Worm (Caenorhabditis elegans) whole organism, L2 larva: ENCODE data around the gene szy-2.

ENCODE experiments used
- C34F6.9 ChIP-seq: fragments of 150-350 bp; optimal IDR thresholded peaks from 2 replicates; lab custom pipeline; 2014; ENCODE audit warnings: missing biosample characterization, missing genetic modification characterization
- F13H6.1 ChIP-seq: sonication (generic microtip); optimal IDR thresholded peaks from 2 replicates; lab custom pipeline; 2016; ENCODE audit warnings: missing genetic modification characterization, missing compliant biosample characterization
- R02D3.7 ChIP-seq: fragments of 150-350 bp; optimal IDR thresholded peaks from 2 replicates; lab custom pipeline; 2014; ENCODE audit warnings: missing biosample characterization, missing genetic modification characterization
- Y55F3AM.14 ChIP-seq: fragments of 200-800 bp; sonication (Bioruptor generic); optimal IDR thresholded peaks from 2 replicates; lab custom pipeline; 2018; ENCODE audit warnings: mild to moderate bottlenecking, missing genetic modification characterization, missing compliant biosample characterization
- ZK546.5 ChIP-seq: sonication (generic microtip); optimal IDR thresholded peaks from 2 replicates; lab custom pipeline; 2017; ENCODE audit warnings: missing biosample characterization, missing genetic modification characterization
- alr-1 ChIP-seq: fragments of 150-350 bp; optimal IDR thresholded peaks from 2 replicates; lab custom pipeline; 2014; ENCODE audit warnings: missing biosample characterization, missing genetic modification characterization
- aly-2 ChIP-seq: fragments of 150-350 bp; optimal IDR thresholded peaks from 2 replicates; lab custom pipeline; 2014; ENCODE audit warnings: missing biosample characterization, missing genetic modification characterization
- ama-1 ChIP-seq: fragments of 150-350 bp; optimal IDR thresholded peaks from 2 replicates; lab custom pipeline; 2018; ENCODE audit warnings: inconsistent platforms
- blmp-1 ChIP-seq: sonication (generic microtip); optimal IDR thresholded peaks from 2 replicates; lab custom pipeline; 2017; ENCODE audit warnings: missing genetic modification characterization, mild to moderate bottlenecking, missing compliant biosample characterization, antibody characterized with exemption, moderate library complexity; ENCODE audit not compliant: insufficient read depth
- ceh-16 ChIP-seq: fragments of 150-350 bp; optimal IDR thresholded peaks from 2 replicates; lab custom pipeline; 2014; ENCODE audit warnings: missing biosample characterization, missing genetic modification characterization
- ceh-82 ChIP-seq: fragments of 150-350 bp; optimal IDR thresholded peaks from 2 replicates; lab custom pipeline; 2014; ENCODE audit warnings: missing biosample characterization, missing genetic modification characterization
- crh-2 ChIP-seq: sonication (generic microtip); optimal IDR thresholded peaks from 2 replicates; lab custom pipeline; 2017; ENCODE audit warnings: missing biosample characterization, missing genetic modification characterization
- dmd-4 ChIP-seq: sonication (generic microtip); optimal IDR thresholded peaks from 2 replicates; lab custom pipeline; 2017; ENCODE audit warnings: missing biosample characterization, missing genetic modification characterization
- egl-27 ChIP-seq: sonication (generic microtip); optimal IDR thresholded peaks from 3 replicates; lab custom pipeline; 2017; ENCODE audit warnings: missing biosample characterization, missing genetic modification reagents, missing genetic modification characterization
- elt-1 ChIP-seq: fragments of 150-350 bp; optimal IDR thresholded peaks from 2 replicates; lab custom pipeline; 2014; ENCODE audit warnings: missing biosample characterization, missing genetic modification characterization
- elt-3 ChIP-seq: sonication (generic microtip); optimal IDR thresholded peaks from 2 replicates; lab custom pipeline; 2017; ENCODE audit warnings: missing biosample characterization, missing genetic modification characterization
- fos-1 ChIP-seq: fragments of 150-350 bp; optimal IDR thresholded peaks from 2 replicates; lab custom pipeline; 2014; ENCODE audit warnings: missing biosample characterization, missing genetic modification characterization
- gmeb-1 ChIP-seq: fragments of 150-350 bp; optimal IDR thresholded peaks from 2 replicates; lab custom pipeline; 2014; ENCODE audit warnings: missing biosample characterization, missing genetic modification characterization
- lin-11 ChIP-seq: fragments of 150-350 bp; sonication (generic microtip); optimal IDR thresholded peaks from 2 replicates; lab custom pipeline; 2014; ENCODE audit warnings: missing biosample characterization, missing genetic modification characterization, inconsistent platforms, mixed read lengths
- lin-13 ChIP-seq: fragments of 150-350 bp; optimal IDR thresholded peaks from 2 replicates; lab custom pipeline; 2014; ENCODE audit warnings: missing biosample characterization, missing genetic modification reagents, missing genetic modification characterization
- lin-39 ChIP-seq: fragments of 150-350 bp; optimal IDR thresholded peaks from 2 replicates; lab custom pipeline; 2014; ENCODE audit warnings: missing biosample characterization, missing genetic modification reagents, missing genetic modification characterization
- lsy-2 ChIP-seq, 2 experiments: fragments of 150-350 bp in 1 of 2; sonication (generic microtip) in 1 of 2; optimal IDR thresholded peaks; 2 replicates each; lab custom pipeline; 2014 to 2017; ENCODE audit warnings: missing biosample characterization in 2 of 2, missing genetic modification characterization in 2 of 2
- mab-5 ChIP-seq: fragments of 150-350 bp; optimal IDR thresholded peaks from 2 replicates; lab custom pipeline; 2014; ENCODE audit warnings: missing biosample characterization, missing genetic modification characterization
- mbf-1 ChIP-seq: sonication (generic microtip); optimal IDR thresholded peaks from 2 replicates; lab custom pipeline; 2017; ENCODE audit warnings: missing biosample characterization, missing genetic modification characterization
- mdl-1 ChIP-seq, 2 experiments: fragments of 150-350 bp in 1 of 2; sonication (generic microtip) in 1 of 2; optimal IDR thresholded peaks; 2 replicates each; lab custom pipeline; 2017; ENCODE audit warnings: missing biosample characterization in 2 of 2, missing genetic modification characterization in 2 of 2
- nhr-10 ChIP-seq: sonication (generic microtip); optimal IDR thresholded peaks from 2 replicates; lab custom pipeline; 2017; ENCODE audit warnings: missing biosample characterization, missing genetic modification characterization
- nhr-12 ChIP-seq: fragments of 150-350 bp; optimal IDR thresholded peaks from 2 replicates; lab custom pipeline; 2014; ENCODE audit warnings: missing biosample characterization, missing genetic modification characterization
- nhr-129 ChIP-seq: fragments of 150-350 bp; optimal IDR thresholded peaks from 2 replicates; lab custom pipeline; 2014; ENCODE audit warnings: missing biosample characterization, missing genetic modification characterization
- nhr-21 ChIP-seq: fragments of 150-350 bp; optimal IDR thresholded peaks from 2 replicates; lab custom pipeline; 2014; ENCODE audit warnings: missing biosample characterization, missing genetic modification characterization
- nhr-237 ChIP-seq: fragments of 150-350 bp; optimal IDR thresholded peaks from 2 replicates; lab custom pipeline; 2014; ENCODE audit warnings: missing biosample characterization, missing genetic modification characterization
- nhr-25 ChIP-seq: fragments of 150-350 bp; sonication (generic microtip); optimal IDR thresholded peaks from 3 replicates; lab custom pipeline; 2014; ENCODE audit warnings: missing biosample characterization, missing genetic modification characterization
- nhr-6 ChIP-seq: fragments of 150-350 bp; optimal IDR thresholded peaks from 2 replicates; lab custom pipeline; 2014; ENCODE audit warnings: missing biosample characterization, missing genetic modification characterization
- nhr-77 ChIP-seq: fragments of 150-350 bp; optimal IDR thresholded peaks from 2 replicates; lab custom pipeline; 2014; ENCODE audit warnings: missing biosample characterization, missing genetic modification characterization
- peb-1 ChIP-seq: fragments of 150-350 bp; optimal IDR thresholded peaks from 2 replicates; lab custom pipeline; 2014; ENCODE audit warnings: missing biosample characterization, missing genetic modification characterization
- skn-1 ChIP-seq: sonication (generic microtip); optimal IDR thresholded peaks from 2 replicates; lab custom pipeline; 2017; ENCODE audit warnings: missing biosample characterization, missing genetic modification characterization
- sma-9 ChIP-seq, 2 experiments: fragments of 150-350 bp in 1 of 2; sonication (generic microtip) in 1 of 2; optimal IDR thresholded peaks; 2 replicates each; lab custom pipeline; 2014 to 2016; ENCODE audit warnings: missing genetic modification characterization in 2 of 2, mild to moderate bottlenecking in 1 of 2, missing biosample characterization in 1 of 2, missing compliant biosample characterization in 1 of 2, missing genetic modification reagents in 1 of 2, moderate library complexity in 1 of 2
- snpc-4 ChIP-seq: fragments of 150-350 bp; optimal IDR thresholded peaks from 2 replicates; lab custom pipeline; 2014; ENCODE audit warnings: missing biosample characterization, missing genetic modification characterization
- unc-55 ChIP-seq: fragments of 150-350 bp; sonication (generic microtip); optimal IDR thresholded peaks from 3 replicates; lab custom pipeline; 2014; ENCODE audit warnings: missing biosample characterization, missing genetic modification reagents, missing genetic modification characterization
- unc-62 ChIP-seq: fragments of 150-350 bp; optimal IDR thresholded peaks from 2 replicates; lab custom pipeline; 2014; ENCODE audit warnings: missing biosample characterization, missing genetic modification reagents, missing genetic modification characterization
- zag-1 ChIP-seq: fragments of 150-350 bp; optimal IDR thresholded peaks from 2 replicates; lab custom pipeline; 2014; ENCODE audit warnings: missing biosample characterization, missing genetic modification characterization
- ztf-1 ChIP-seq: fragments of 200-800 bp; sonication (Bioruptor generic); conservative IDR thresholded peaks from 2 replicates; pipeline ENCODE4 v1.3.6; 2022; ENCODE audit warnings: missing genetic modification characterization, missing compliant biosample characterization
- ztf-11 ChIP-seq: sonication (generic microtip); optimal IDR thresholded peaks from 2 replicates; lab custom pipeline; 2017; ENCODE audit warnings: missing biosample characterization, missing genetic modification characterization
- ztf-4 ChIP-seq: fragments of 150-350 bp; optimal IDR thresholded peaks from 2 replicates; lab custom pipeline; 2014; ENCODE audit warnings: missing biosample characterization, missing genetic modification characterization

The szy-2 gene

ce11 chrIII:5407060-5407459 is 36.0 kb upstream of the szy-2 start:
- no peak for TF ChIP-seq unc-62
- TF ChIP-seq aly-2 (tag; lab: Kevin White, UChicago) = no peak
- no peak for TF ChIP-seq mab-5 (tag; lab: Kevin White, UChicago)

DNA sequence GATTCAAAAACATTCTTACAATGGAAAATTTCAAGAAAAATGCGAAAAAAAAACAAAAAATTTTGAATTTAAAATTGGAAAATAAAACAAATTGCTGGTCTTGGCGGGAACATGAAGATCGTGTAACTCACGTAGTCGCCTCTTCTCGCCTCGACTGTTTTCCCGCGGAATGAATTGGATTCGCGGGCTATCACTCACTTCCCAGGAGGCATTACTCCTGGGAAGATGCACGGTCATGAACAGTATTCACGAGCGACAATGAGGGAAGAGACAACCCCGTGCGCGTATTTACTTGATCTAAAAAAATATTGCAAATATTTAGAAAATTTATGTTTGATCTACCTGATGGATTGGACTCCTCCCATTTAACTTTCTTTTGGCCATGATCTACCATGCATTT is 35.2 kb upstream of the szy-2 start:
- TF ChIP-seq F13H6.1 (tag; lab: Kevin White, UChicago) (no peak), elt-3 (tag; lab: Kevin White, UChicago) (no peak), ceh-16 (tag; lab: Kevin White, UChicago) (no peak), ceh-82 (tag; lab: Kevin White, UChicago) (no peak), nhr-25 (tag; lab: Kevin White, UChicago) (no peak), Y55F3AM.14 (GFP tag; lab: Kevin White, UChicago) (no peak)
- TF ChIP-seq, all 48 proteins: peak for 0

DNA sequence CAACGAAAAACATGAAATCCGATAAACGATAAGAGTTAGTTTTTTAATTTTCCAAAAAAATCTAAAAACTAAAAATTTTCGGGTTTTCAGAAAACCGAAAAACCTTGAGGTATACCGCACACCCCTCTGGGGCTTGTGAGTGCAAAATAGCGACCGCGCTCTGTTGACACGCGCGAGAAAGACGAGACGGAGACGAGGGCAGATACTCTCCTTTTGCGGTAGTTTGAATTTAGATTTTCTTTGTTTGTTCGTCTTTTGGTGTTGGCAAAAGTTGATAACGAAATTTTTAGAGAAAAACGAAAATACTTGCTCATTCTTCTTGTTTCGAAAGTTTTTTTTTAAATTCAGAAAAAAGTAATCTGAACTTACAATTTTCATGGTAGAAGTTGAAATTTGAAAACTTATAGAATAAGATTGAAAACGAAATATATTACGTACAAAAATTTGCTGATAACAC is 34.6 kb upstream of the szy-2 start, which contains the start of the genes W03A5.2 and Y32H12A.8:
TSS of gene W03A5.2 (plus strand) at position 407 of the 457 bp plus-strand sequence.
TSS of gene Y32H12A.8 (minus strand) at position 410 of the 457 bp plus-strand sequence.
- TF ChIP-seq ztf-11 (no peak), nhr-12 (no peak), peb-1 (no peak), crh-2 (tag; lab: Kevin White, UChicago) (peak; percentile 26), fos-1 (tag; lab: Kevin White, UChicago) (no peak), C34F6.9 (peak; percentile 16), dmd-4 (no peak), mbf-1 (tag; lab: Kevin White, UChicago) (no peak), elt-1 (no peak), gmeb-1 (tag; lab: Kevin White, UChicago) (peak; percentile 80), skn-1 (tag; lab: Kevin White, UChicago) (no peak), aly-2 (tag; lab: Kevin White, UChicago) (no peak), unc-55 (peak; percentile 76), R02D3.7 (tag; lab: Kevin White, UChicago) (no peak), lin-11 (tag; lab: Kevin White, UChicago) (peak; percentile 10), nhr-25 (tag; lab: Kevin White, UChicago) (no peak), zag-1 (tag; lab: Kevin White, UChicago) (no peak), nhr-237 (tag; lab: Kevin White, UChicago) (no peak), nhr-10 (tag; lab: Kevin White, UChicago) (no peak), nhr-77 (tag; lab: Kevin White, UChicago) (no peak), ztf-4 (no peak), ceh-82 (tag; lab: Kevin White, UChicago) (no peak), sma-9 (GFP tag; optimal IDR thresholded peaks at IDR 0.05; lab: Kevin White, UChicago) (no peak), sma-9 (tag; optimal IDR thresholded peaks at IDR 0.05; lab: Kevin White, UChicago) (no peak), Y55F3AM.14 (GFP tag; lab: Kevin White, UChicago) (no peak), alr-1 (tag; lab: Kevin White, UChicago) (no peak), snpc-4 (tag; lab: Kevin White, UChicago) (no peak), ztf-1 (no peak), F13H6.1 (tag; lab: Kevin White, UChicago) (no peak), nhr-129 (tag; lab: Kevin White, UChicago) (peak; percentile 43), lsy-2 (tag; optimal IDR thresholded peaks at IDR 0.05; lab: Kevin White, UChicago) (peak in 1 of 2 experiments; percentile 71), lin-39 (tag; lab: Kevin White, UChicago) (no peak), nhr-21 (no peak), lin-13 (GFP tag; lab: Kevin White, UChicago) (no peak), ceh-16 (tag; lab: Kevin White, UChicago) (no peak), unc-62 (no peak)

DNA sequence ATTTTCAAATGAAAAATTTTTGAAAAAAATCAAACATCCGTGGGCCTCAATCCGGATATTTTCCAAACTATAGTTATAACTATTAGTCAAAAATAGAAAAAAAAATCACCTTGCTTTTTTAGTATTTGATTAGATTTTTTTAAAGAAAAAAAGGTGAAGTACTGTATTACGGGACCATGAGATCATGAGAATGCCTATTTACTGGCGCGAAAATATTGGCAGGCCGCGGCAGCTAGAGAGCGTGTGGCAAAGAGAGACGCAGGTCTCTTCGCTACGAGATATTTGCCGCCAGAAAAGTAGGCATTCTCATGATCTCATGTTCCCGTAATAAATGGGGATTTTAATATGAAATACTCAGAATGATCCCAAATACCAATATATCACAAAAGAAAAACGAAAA is 33.9 kb upstream of the szy-2 start:
- TF ChIP-seq ama-1 (lab: Kevin White, UChicago) (no peak), elt-3 (tag; lab: Kevin White, UChicago) (no peak), snpc-4 (tag; lab: Kevin White, UChicago) (no peak), nhr-77 (tag; lab: Kevin White, UChicago) (no peak), unc-62 (no peak), peb-1 (no peak), mdl-1 (tag; optimal IDR thresholded peaks at IDR 0.05; lab: Kevin White, UChicago) (no peak), nhr-237 (tag; lab: Kevin White, UChicago) (no peak), nhr-129 (tag; lab: Kevin White, UChicago) (no peak), elt-1 (no peak), gmeb-1 (tag; lab: Kevin White, UChicago) (no peak), F13H6.1 (tag; lab: Kevin White, UChicago) (no peak), ZK546.5 (no peak), blmp-1 (tag; lab: Kevin White, UChicago) (no peak), egl-27 (tag; lab: Kevin White, UChicago) (no peak), nhr-25 (tag; lab: Kevin White, UChicago) (no peak), nhr-6 (tag; lab: Kevin White, UChicago) (no peak), nhr-21 (no peak)
